Worm (Caenorhabditis elegans) whole organism, L4 larva: ENCODE results near the gene C14B1.8.
A peak's percentile ranks its signal among the peaks of the same experiment; 100 is the strongest.

Experiments used
- D1046.2 ChIP-seq: fragments of 200-800 bp; sonication (Bioruptor generic); IDR thresholded peaks from 2 replicates; pipeline ENCODE4 v1.3.6; 2022; ENCODE audit warnings: missing genetic modification characterization, missing compliant biosample characterization
- F10B5.3 ChIP-seq: sonication (generic microtip); optimal IDR thresholded peaks from 2 replicates; lab custom pipeline; 2016; ENCODE audit warnings: mild to moderate bottlenecking, missing genetic modification characterization, missing compliant biosample characterization
- F37D6.2 ChIP-seq: sonication (generic microtip); optimal IDR thresholded peaks from 2 replicates; lab custom pipeline; 2016; ENCODE audit warnings: mild to moderate bottlenecking, missing genetic modification characterization, missing compliant biosample characterization
- F49E8.2 ChIP-seq: sonication (generic microtip); optimal IDR thresholded peaks from 2 replicates; lab custom pipeline; 2016; ENCODE audit warnings: missing compliant biosample characterization, mild to moderate bottlenecking, missing genetic modification characterization, borderline replicate concordance
- Y48G9A.11 ChIP-seq: fragments of 200-800 bp; sonication (Bioruptor generic); IDR thresholded peaks from 2 replicates; pipeline ENCODE4 v1.3.6; 2022; ENCODE audit warnings: missing genetic modification reagents, missing genetic modification characterization, missing compliant biosample characterization
- Y5F2A.4 ChIP-seq: fragments of 200-800 bp; sonication (Bioruptor generic); optimal IDR thresholded peaks from 2 replicates; lab custom pipeline; 2018; ENCODE audit warnings: mild to moderate bottlenecking, missing genetic modification characterization, missing compliant biosample characterization
- ZK546.5 ChIP-seq, 2 experiments: sonication (generic microtip); optimal IDR thresholded peaks; 2 replicates each; lab custom pipeline; 2017; ENCODE audit warnings: missing biosample characterization in 2 of 2, missing genetic modification characterization in 2 of 2
- aha-1 ChIP-seq: fragments of 150-350 bp; peaks from one replicate; lab custom pipeline; 2014; ENCODE audit warnings: missing biosample characterization, missing genetic modification characterization
- ama-1 ChIP-seq: fragments of 150-350 bp; optimal IDR thresholded peaks from 2 replicates; lab custom pipeline; 2014; ENCODE audit warnings: inconsistent platforms, mixed read lengths
- attf-4 ChIP-seq: sonication (generic microtip); optimal IDR thresholded peaks from 3 replicates; lab custom pipeline; 2017; ENCODE audit warnings: missing biosample characterization, missing genetic modification characterization
- ceh-28 ChIP-seq: fragments of 150-350 bp; optimal IDR thresholded peaks from 2 replicates; lab custom pipeline; 2014; ENCODE audit warnings: missing biosample characterization, missing genetic modification reagents, missing genetic modification characterization
- ceh-62 ChIP-seq: sonication (generic microtip); optimal IDR thresholded peaks from 2 replicates; lab custom pipeline; 2017; ENCODE audit warnings: missing biosample characterization, missing genetic modification characterization
- ctbp-1 ChIP-seq: fragments of 200-800 bp; sonication (Bioruptor generic); IDR thresholded peaks from 2 replicates; pipeline ENCODE4 v1.3.6; 2022; ENCODE audit warnings: missing genetic modification reagents, missing genetic modification characterization, missing compliant biosample characterization
- dve-1 ChIP-seq: sonication (generic microtip); optimal IDR thresholded peaks from 2 replicates; lab custom pipeline; 2017; ENCODE audit warnings: antibody characterized with exemption, mild to moderate bottlenecking, missing genetic modification characterization, missing compliant biosample characterization; ENCODE audit not compliant: insufficient read depth
- hlh-30 ChIP-seq: sonication (generic microtip); optimal IDR thresholded peaks from 2 replicates; lab custom pipeline; 2017; ENCODE audit warnings: antibody characterized with exemption, mild to moderate bottlenecking, missing genetic modification characterization, missing compliant biosample characterization; ENCODE audit not compliant: insufficient read depth
- lim-7 ChIP-seq: fragments of 200-800 bp; sonication (Bioruptor generic); IDR thresholded peaks from 2 replicates; pipeline ENCODE4 v1.3.6; 2022; ENCODE audit warnings: missing genetic modification characterization, missing compliant biosample characterization
- lin-13 ChIP-seq: fragments of 150-350 bp; optimal IDR thresholded peaks from 2 replicates; lab custom pipeline; 2014; ENCODE audit warnings: missing biosample characterization, missing genetic modification reagents, missing genetic modification characterization
- lin-29 ChIP-seq: fragments of 200-800 bp; sonication (Bioruptor generic); IDR thresholded peaks from 2 replicates; pipeline ENCODE4 v1.3.6; 2022; ENCODE audit warnings: missing genetic modification reagents, missing genetic modification characterization, missing compliant biosample characterization
- lin-38 ChIP-seq: fragments of 200-800 bp; sonication (Bioruptor generic); IDR thresholded peaks from 2 replicates; pipeline ENCODE4 v1.3.6; 2022; ENCODE audit warnings: missing genetic modification reagents, missing genetic modification characterization, missing compliant biosample characterization
- madf-5 ChIP-seq, 2 experiments: fragments of 200-800 bp; sonication (Bioruptor generic); IDR thresholded peaks; 2 replicates each; pipeline ENCODE4 v1.3.6; 2022; ENCODE audit warnings: missing compliant biosample characterization in 2 of 2, missing genetic modification characterization in 2 of 2
- mep-1 ChIP-seq: fragments of 150-350 bp; sonication (generic microtip); optimal IDR thresholded peaks from 3 replicates; lab custom pipeline; 2014; ENCODE audit warnings: missing biosample characterization, missing genetic modification characterization
- mes-2 ChIP-seq: sonication (generic microtip); optimal IDR thresholded peaks from 2 replicates; lab custom pipeline; 2016; ENCODE audit warnings: missing genotype, mild to moderate bottlenecking, missing genetic modification characterization, missing compliant biosample characterization; ENCODE audit not compliant: poor library complexity, severe bottlenecking
- nhr-102 ChIP-seq: sonication (generic microtip); optimal IDR thresholded peaks from 2 replicates; lab custom pipeline; 2016; ENCODE audit warnings: mild to moderate bottlenecking, missing genetic modification characterization, moderate library complexity, missing compliant biosample characterization
- nhr-237 ChIP-seq: sonication (generic microtip); optimal IDR thresholded peaks from 2 replicates; lab custom pipeline; 2017; ENCODE audit warnings: missing biosample characterization, missing genetic modification characterization
- nhr-28 ChIP-seq: fragments of 150-350 bp; optimal IDR thresholded peaks from 2 replicates; lab custom pipeline; 2014; ENCODE audit warnings: missing biosample characterization, missing genetic modification characterization
- nhr-41 ChIP-seq: fragments of 200-800 bp; sonication (Bioruptor generic); IDR thresholded peaks from 2 replicates; pipeline ENCODE4 v1.3.6; 2022; ENCODE audit warnings: missing genetic modification reagents, missing genetic modification characterization, missing compliant biosample characterization
- nhr-77 ChIP-seq: fragments of 150-350 bp; optimal IDR thresholded peaks from 2 replicates; lab custom pipeline; 2014; ENCODE audit warnings: missing biosample characterization, missing genetic modification characterization
- pha-4 ChIP-seq, 2 experiments: fragments of 150-350 bp in 1 of 2; fragments of 200-800 bp in 1 of 2; sonication (Bioruptor generic) in 1 of 2; IDR thresholded peaks in 1 of 2; optimal IDR thresholded peaks in 1 of 2; 2 replicates each; pipeline versions ENCODE4 v1.3.6 to Lab custom; 2014 to 2022; ENCODE audit warnings: missing genetic modification characterization in 2 of 2, missing genetic modification reagents in 2 of 2, missing biosample characterization in 1 of 2, missing compliant biosample characterization in 1 of 2
- pqm-1 ChIP-seq: sonication (generic microtip); optimal IDR thresholded peaks from 2 replicates; lab custom pipeline; 2017; ENCODE audit warnings: missing biosample characterization, missing genetic modification characterization
- sdz-12 ChIP-seq: fragments of 200-800 bp; sonication (Bioruptor generic); optimal IDR thresholded peaks from 2 replicates; lab custom pipeline; 2018; ENCODE audit warnings: mild to moderate bottlenecking, missing genetic modification characterization, missing compliant biosample characterization
- snpc-4 ChIP-seq: fragments of 150-350 bp; optimal IDR thresholded peaks from 2 replicates; lab custom pipeline; 2014; ENCODE audit warnings: missing biosample characterization, missing genetic modification characterization
- spr-1 ChIP-seq: sonication (generic microtip); optimal IDR thresholded peaks from 2 replicates; lab custom pipeline; 2016; ENCODE audit warnings: mild to moderate bottlenecking, missing genetic modification characterization, missing compliant biosample characterization
- spr-3 ChIP-seq: fragments of 200-800 bp; sonication (Bioruptor generic); optimal IDR thresholded peaks from 2 replicates; lab custom pipeline; 2018; ENCODE audit warnings: mild to moderate bottlenecking, missing genetic modification characterization, missing compliant biosample characterization
- unc-130 ChIP-seq: sonication (generic microtip); optimal IDR thresholded peaks from 2 replicates; lab custom pipeline; 2016; ENCODE audit warnings: missing genetic modification reagents, missing genetic modification characterization, missing compliant biosample characterization
- unc-62 ChIP-seq, 3 experiments: fragments of 150-350 bp in 1 of 3; sonication (generic microtip); optimal IDR thresholded peaks in 2 of 3; peaks in 1 of 3; 1 replicate in 1 of 3; 2 replicates in 2 of 3; lab custom pipeline; 2014 to 2017; ENCODE audit warnings: missing biosample characterization in 3 of 3, missing genetic modification characterization in 3 of 3, missing genetic modification reagents in 3 of 3, missing genotype in 1 of 3
- zag-1 ChIP-seq: fragments of 150-350 bp; optimal IDR thresholded peaks from 2 replicates; lab custom pipeline; 2014; ENCODE audit warnings: missing biosample characterization, missing genetic modification characterization
- zfp-3 ChIP-seq: fragments of 200-800 bp; sonication (Bioruptor generic); conservative IDR thresholded peaks from 2 replicates; pipeline ENCODE4 v1.3.6; 2022; ENCODE audit warnings: missing genetic modification reagents, missing genetic modification characterization, missing compliant biosample characterization
- zip-11 ChIP-seq: fragments of 200-800 bp; sonication (Bioruptor generic); IDR thresholded peaks from 2 replicates; pipeline ENCODE4 v1.3.6; 2022; ENCODE audit warnings: missing genetic modification characterization, missing compliant biosample characterization
- ztf-7 ChIP-seq: fragments of 150-350 bp; optimal IDR thresholded peaks from 2 replicates; lab custom pipeline; 2014; ENCODE audit warnings: missing biosample characterization, missing genetic modification characterization

C14B1.8 gene

ce11 chrIII:3719564-3719963 lies at the start of gene C14B1.8:
Gene C14B1.8, minus strand, starts transcription at chrIII:3719680.
- TF ChIP-seq attf-4 (tag; lab: Kevin White, UChicago), result no peak
- TF ChIP-seq mes-2 (tag; lab: Kevin White, UChicago), result peak; percentile 68
- TF ChIP-seq zfp-3, result no peak
- no peak for TF ChIP-seq lin-29
- TF ChIP-seq aha-1 (tag; lab: Kevin White, UChicago), result no peak
- TF ChIP-seq lin-13 (GFP tag; lab: Kevin White, UChicago), result no peak
- no peak for TF ChIP-seq nhr-41 (GFP tag; lab: Robert Waterston, UW)
- peak; percentile 14 for TF ChIP-seq ama-1
- no peak for TF ChIP-seq F49E8.2 (tag; lab: Kevin White, UChicago)
- TF ChIP-seq ZK546.5 (tag; optimal IDR thresholded peaks at IDR 0.05; lab: Kevin White, UChicago), result no peak
- no peak for TF ChIP-seq F10B5.3 (tag; lab: Kevin White, UChicago)
- no peak for TF ChIP-seq sdz-12 (GFP tag; lab: Kevin White, UChicago)
- TF ChIP-seq zip-11 (GFP tag; lab: Robert Waterston, UW), result no peak
- peak; percentile 55 for TF ChIP-seq unc-130 (GFP tag; lab: Kevin White, UChicago)
- no peak for TF ChIP-seq mep-1 (tag; lab: Kevin White, UChicago)
- TF ChIP-seq lin-38 (GFP tag; lab: Robert Waterston, UW), result peak; percentile 75
- TF ChIP-seq ceh-28 (tag; lab: Kevin White, UChicago), result no peak
- TF ChIP-seq ztf-7 (tag; lab: Kevin White, UChicago), result no peak
- no peak for TF ChIP-seq lim-7 (GFP tag; lab: Robert Waterston, UW)
- no peak for TF ChIP-seq nhr-28 (tag; lab: Kevin White, UChicago)
- TF ChIP-seq snpc-4 (tag; lab: Kevin White, UChicago), result no peak
- no peak for TF ChIP-seq spr-3 (GFP tag; lab: Kevin White, UChicago)
- TF ChIP-seq F37D6.2 (tag; lab: Kevin White, UChicago), result no peak
- TF ChIP-seq dve-1 (tag; lab: Kevin White, UChicago), result no peak

- TF ChIP-seq ceh-62 (no peak), hlh-30 (no peak), D1046.2 (GFP tag; lab: Robert Waterston, UW) (no peak), Y48G9A.11 (GFP tag; lab: Robert Waterston, UW) (no peak), nhr-102 (tag; lab: Kevin White, UChicago) (no peak), spr-1 (no peak), nhr-77 (tag; lab: Kevin White, UChicago) (no peak), pqm-1 (tag; lab: Kevin White, UChicago) (no peak), pha-4 (GFP tag; IDR thresholded peaks at IDR 0.05; lab: Robert Waterston, UW) (no peak), pha-4 (tag; optimal IDR thresholded peaks at IDR 0.05; lab: Kevin White, UChicago) (no peak), madf-5 (GFP tag; IDR thresholded peaks at IDR 0.05; lab: Robert Waterston, UW) (no peak), ama-1 (no peak), nhr-237 (tag; lab: Kevin White, UChicago) (no peak), lin-13 (GFP tag; lab: Kevin White, UChicago) (no peak), zag-1 (tag; lab: Kevin White, UChicago) (no peak), ctbp-1 (no peak), Y5F2A.4 (GFP tag; lab: Kevin White, UChicago) (no peak), unc-62 (GFP tag; optimal IDR thresholded peaks at IDR 0.05 in 1 of 2; lab: Kevin White, UChicago) (no peak), unc-62 (tag; optimal IDR thresholded peaks at IDR 0.05; lab: Kevin White, UChicago) (no peak)
- TF ChIP-seq, all 104 proteins: peak for 0
Observed at ce11 chrIII:3768200-3768599, 48.7 kb upstream of the C14B1.8 start, which contains the start of gene gmeb-3. Gene gmeb-3, plus strand, starts transcription at chrIII:3768500.
